Worm (Caenorhabditis elegans) whole organism, young adult: Measurements from ENCODE around the gene ttr-30.

ENCODE experiments used
- B0336.3 ChIP-seq: fragments of 200-800 bp; sonication (Bioruptor generic); IDR thresholded peaks from 2 replicates; pipeline ENCODE4 v1.3.6; 2022; ENCODE audit warnings: missing genetic modification characterization, missing compliant biosample characterization
- C17E4.6 ChIP-seq: fragments of 200-800 bp; sonication (Bioruptor generic); IDR thresholded peaks from 2 replicates; pipeline ENCODE4 v1.3.6; 2022; ENCODE audit warnings: missing genetic modification reagents, missing genetic modification characterization, missing compliant biosample characterization
- F22D6.2 ChIP-seq: sonication (generic microtip); optimal IDR thresholded peaks from 2 replicates; lab custom pipeline; 2016; ENCODE audit warnings: mild to moderate bottlenecking, missing genetic modification characterization, missing compliant biosample characterization
- F39B2.1 ChIP-seq: fragments of 200-800 bp; sonication (Bioruptor generic); IDR thresholded peaks from 2 replicates; pipeline ENCODE4 v1.3.6; 2022; ENCODE audit warnings: missing genetic modification reagents, missing genetic modification characterization, missing compliant biosample characterization
- F57C9.4 ChIP-seq: sonication (generic microtip); optimal IDR thresholded peaks from 2 replicates; lab custom pipeline; 2017; ENCODE audit warnings: mild to moderate bottlenecking, missing genetic modification characterization, missing compliant biosample characterization
- K11D2.4 ChIP-seq: fragments of 200-800 bp; sonication (Bioruptor generic); IDR thresholded peaks from 2 replicates; pipeline ENCODE4 v1.3.6; 2022; ENCODE audit warnings: missing genetic modification reagents, missing genetic modification characterization, missing compliant biosample characterization
- K12H6.12 ChIP-seq: fragments of 200-800 bp; sonication (Bioruptor generic); optimal IDR thresholded peaks from 2 replicates; lab custom pipeline; 2018; ENCODE audit warnings: mild to moderate bottlenecking, missing genetic modification characterization, missing compliant biosample characterization
- T07F8.4 ChIP-seq: sonication (generic microtip); optimal IDR thresholded peaks from 2 replicates; lab custom pipeline; 2016; ENCODE audit warnings: mild to moderate bottlenecking, missing genetic modification characterization, moderate library complexity, missing compliant biosample characterization
- Y56A3A.18 ChIP-seq: fragments of 200-800 bp; sonication (Bioruptor generic); IDR thresholded peaks from 2 replicates; pipeline ENCODE4 v1.3.6; 2022; ENCODE audit warnings: missing genetic modification reagents, missing genetic modification characterization, missing compliant biosample characterization
- ZK185.1 ChIP-seq: sonication (generic microtip); optimal IDR thresholded peaks from 2 replicates; lab custom pipeline; 2016; ENCODE audit warnings: mild to moderate bottlenecking, missing genetic modification characterization, missing compliant biosample characterization; ENCODE audit not compliant: poor library complexity, severe bottlenecking
- akir-1 ChIP-seq: fragments of 200-800 bp; sonication (Bioruptor generic); optimal IDR thresholded peaks from 2 replicates; lab custom pipeline; 2018; ENCODE audit warnings: mild to moderate bottlenecking, missing genetic modification characterization, moderate library complexity, missing compliant biosample characterization
- ama-1 ChIP-seq, 3 experiments: fragments of 150-350 bp in 1 of 3; sonication (generic microtip) in 2 of 3; optimal IDR thresholded peaks; 2 replicates each; lab custom pipeline; 2014 to 2018; ENCODE audit warnings: missing biosample characterization in 2 of 3, missing genetic modification characterization in 2 of 3, missing genetic modification reagents in 2 of 3
- aptf-2 ChIP-seq: fragments of 200-800 bp; sonication (Bioruptor generic); conservative IDR thresholded peaks from 2 replicates; pipeline ENCODE4 v1.3.6; 2022; ENCODE audit warnings: missing genetic modification reagents, missing genetic modification characterization, missing compliant biosample characterization
- attf-5 ChIP-seq: fragments of 200-800 bp; sonication (Bioruptor generic); optimal IDR thresholded peaks from 2 replicates; lab custom pipeline; 2018; ENCODE audit warnings: mild to moderate bottlenecking, missing genetic modification characterization, missing compliant biosample characterization
- cebp-1 ChIP-seq, 2 experiments: fragments of 200-800 bp in 1 of 2; sonication (Bioruptor generic) in 1 of 2; sonication (generic microtip) in 1 of 2; IDR thresholded peaks in 1 of 2; optimal IDR thresholded peaks in 1 of 2; 2 replicates each; pipeline versions ENCODE4 v1.3.6 to Lab custom; 2017 to 2022; ENCODE audit warnings: missing compliant biosample characterization in 2 of 2, missing genetic modification characterization in 2 of 2, mild to moderate bottlenecking in 1 of 2, missing genetic modification reagents in 1 of 2, moderate library complexity in 1 of 2
- ceh-40 ChIP-seq: fragments of 200-800 bp; sonication (Bioruptor generic); IDR thresholded peaks from 2 replicates; pipeline ENCODE4 v1.3.6; 2022; ENCODE audit warnings: missing genetic modification characterization, missing compliant biosample characterization
- chd-7 ChIP-seq: sonication (generic microtip); optimal IDR thresholded peaks from 2 replicates; lab custom pipeline; 2016; ENCODE audit warnings: mild to moderate bottlenecking, missing genetic modification characterization, moderate library complexity, missing compliant biosample characterization
- dox-1 ChIP-seq: fragments of 200-800 bp; sonication (Bioruptor generic); IDR thresholded peaks from 2 replicates; pipeline ENCODE4 v1.3.6; 2022; ENCODE audit warnings: missing genetic modification reagents, missing genetic modification characterization, missing compliant biosample characterization
- egl-44 ChIP-seq: fragments of 200-800 bp; sonication (Bioruptor generic); IDR thresholded peaks from 2 replicates; pipeline ENCODE4 v1.3.6; 2022; ENCODE audit warnings: missing genetic modification reagents, missing genetic modification characterization, missing compliant biosample characterization
- egrh-3 ChIP-seq: fragments of 200-800 bp; sonication (Bioruptor generic); IDR thresholded peaks from 2 replicates; pipeline ENCODE4 v1.3.6; 2022; ENCODE audit warnings: missing genetic modification reagents, missing genetic modification characterization, missing compliant biosample characterization
- ekl-4 ChIP-seq: fragments of 200-800 bp; sonication (Bioruptor generic); IDR thresholded peaks from 2 replicates; pipeline ENCODE4 v1.3.6; 2022; ENCODE audit warnings: missing genetic modification reagents, missing genetic modification characterization, missing compliant biosample characterization
- ets-4 ChIP-seq: fragments of 200-800 bp; sonication (Bioruptor generic); optimal IDR thresholded peaks from 2 replicates; lab custom pipeline; 2018; ENCODE audit warnings: mild to moderate bottlenecking, missing genetic modification characterization, missing compliant biosample characterization
- hmg-1.2 ChIP-seq: fragments of 200-800 bp; sonication (Bioruptor generic); IDR thresholded peaks from 2 replicates; pipeline ENCODE4 v1.3.6; 2022; ENCODE audit warnings: missing genetic modification reagents, missing genetic modification characterization, missing compliant biosample characterization
- hmg-20 ChIP-seq: fragments of 200-800 bp; sonication (Bioruptor generic); IDR thresholded peaks from 2 replicates; pipeline ENCODE4 v1.3.6; 2022; ENCODE audit warnings: missing genetic modification reagents, missing genetic modification characterization, missing compliant biosample characterization
- let-526 ChIP-seq: fragments of 200-800 bp; sonication (Bioruptor generic); IDR thresholded peaks from 2 replicates; pipeline ENCODE4 v1.3.6; 2022; ENCODE audit warnings: missing genetic modification reagents, missing genetic modification characterization, missing compliant biosample characterization
- let-607 ChIP-seq, 2 experiments: fragments of 200-800 bp in 1 of 2; sonication (Bioruptor generic) in 1 of 2; sonication (generic microtip) in 1 of 2; optimal IDR thresholded peaks; 2 replicates each; lab custom pipeline; 2016 to 2018; ENCODE audit warnings: mild to moderate bottlenecking in 2 of 2, missing compliant biosample characterization in 2 of 2, missing genetic modification characterization in 2 of 2, moderate library complexity in 2 of 2, missing genotype in 1 of 2
- lin-35 ChIP-seq, 3 experiments: fragments of 150-350 bp in 2 of 3; sonication (generic microtip) in 1 of 3; optimal IDR thresholded peaks; 2 replicates each; lab custom pipeline; 2014 to 2018; ENCODE audit warnings: missing biosample characterization in 3 of 3, missing genetic modification characterization in 3 of 3, missing genetic modification reagents in 3 of 3
- lir-1 ChIP-seq: fragments of 200-800 bp; sonication (Bioruptor generic); conservative IDR thresholded peaks from 2 replicates; pipeline ENCODE4 v1.3.6; 2022; ENCODE audit warnings: missing genetic modification reagents, missing genetic modification characterization, missing compliant biosample characterization
- madf-3 ChIP-seq: fragments of 200-800 bp; sonication (Bioruptor generic); IDR thresholded peaks from 2 replicates; pipeline ENCODE4 v1.3.6; 2022; ENCODE audit warnings: missing genetic modification reagents, missing genetic modification characterization, missing compliant biosample characterization
- madf-8 ChIP-seq: fragments of 200-800 bp; sonication (Bioruptor generic); conservative IDR thresholded peaks from 2 replicates; pipeline ENCODE4 v1.3.6; 2022; ENCODE audit warnings: missing genetic modification reagents, missing genetic modification characterization, missing compliant biosample characterization
- mcd-1 ChIP-seq: fragments of 200-800 bp; sonication (Bioruptor generic); IDR thresholded peaks from 2 replicates; pipeline ENCODE4 v1.3.6; 2022; ENCODE audit warnings: missing genetic modification reagents, missing genetic modification characterization, missing compliant biosample characterization
- nfyb-1 ChIP-seq: fragments of 200-800 bp; sonication (Bioruptor generic); IDR thresholded peaks from 2 replicates; pipeline ENCODE4 v1.3.6; 2022; ENCODE audit warnings: missing genetic modification reagents, missing genetic modification characterization, missing compliant biosample characterization
- nhr-90 ChIP-seq: sonication (generic microtip); optimal IDR thresholded peaks from 2 replicates; lab custom pipeline; 2016; ENCODE audit warnings: missing genotype, mild to moderate bottlenecking, missing genetic modification characterization, missing compliant biosample characterization
- pbrm-1 ChIP-seq: fragments of 200-800 bp; sonication (Bioruptor generic); IDR thresholded peaks from 2 replicates; pipeline ENCODE4 v1.3.6; 2022; ENCODE audit warnings: missing genetic modification reagents, missing genetic modification characterization, missing compliant biosample characterization
- pha-4 ChIP-seq: fragments of 150-350 bp; sonication (generic microtip); optimal IDR thresholded peaks from 2 replicates; lab custom pipeline; 2014; ENCODE audit warnings: missing biosample characterization, missing genetic modification reagents, missing genetic modification characterization
- repo-1 ChIP-seq: sonication (generic microtip); optimal IDR thresholded peaks from 2 replicates; lab custom pipeline; 2017; ENCODE audit warnings: mild to moderate bottlenecking, missing genetic modification characterization, missing compliant biosample characterization
- snpc-3.4 ChIP-seq: sonication (generic microtip); optimal IDR thresholded peaks from 2 replicates; lab custom pipeline; 2017; ENCODE audit warnings: missing genetic modification characterization, mild to moderate bottlenecking, missing compliant biosample characterization, antibody characterized with exemption, moderate library complexity, missing genotype, missing genetic modification reagents
- snpc-4 ChIP-seq, 5 experiments: fragments of 150-350 bp in 1 of 5; sonication (generic microtip) in 4 of 5; optimal IDR thresholded peaks; 2 replicates each; lab custom pipeline; 2014 to 2018; ENCODE audit warnings: missing genetic modification characterization in 5 of 5, missing biosample characterization in 3 of 5, antibody characterized with exemption in 2 of 5, mild to moderate bottlenecking in 2 of 5, missing compliant biosample characterization in 2 of 5, missing genotype in 2 of 5, moderate library complexity in 2 of 5, missing genetic modification reagents in 1 of 5
- tbp1 ChIP-seq: fragments of 200-800 bp; sonication (Bioruptor generic); optimal IDR thresholded peaks from 2 replicates; lab custom pipeline; 2018; ENCODE audit warnings: mild to moderate bottlenecking, missing genetic modification characterization, missing compliant biosample characterization
- tlf-1 ChIP-seq: fragments of 200-800 bp; sonication (Bioruptor generic); optimal IDR thresholded peaks from 2 replicates; lab custom pipeline; 2018; ENCODE audit warnings: mild to moderate bottlenecking, missing genetic modification characterization, missing compliant biosample characterization
- zfh-2 ChIP-seq: fragments of 200-800 bp; sonication (Bioruptor generic); conservative IDR thresholded peaks from 2 replicates; pipeline ENCODE4 v1.3.6; 2022; ENCODE audit warnings: missing genetic modification reagents, missing genetic modification characterization, missing compliant biosample characterization
- ztf-18 ChIP-seq: sonication (generic microtip); optimal IDR thresholded peaks from 2 replicates; lab custom pipeline; 2016; ENCODE audit warnings: missing genotype, mild to moderate bottlenecking, missing genetic modification characterization, missing compliant biosample characterization
- ztf-22 ChIP-seq: fragments of 200-800 bp; sonication (Bioruptor generic); optimal IDR thresholded peaks from 2 replicates; lab custom pipeline; 2018; ENCODE audit warnings: mild to moderate bottlenecking, missing genetic modification characterization, moderate library complexity, missing compliant biosample characterization
- ztf-25 ChIP-seq: fragments of 200-800 bp; sonication (Bioruptor generic); IDR thresholded peaks from 2 replicates; pipeline ENCODE4 v1.3.6; 2022; ENCODE audit warnings: missing genetic modification reagents, missing genetic modification characterization, missing compliant biosample characterization
- ztf-26 ChIP-seq: sonication (generic microtip); optimal IDR thresholded peaks from 2 replicates; lab custom pipeline; 2017; ENCODE audit warnings: missing genetic modification characterization, missing compliant biosample characterization
- ztf-3 ChIP-seq: fragments of 200-800 bp; sonication (Bioruptor generic); optimal IDR thresholded peaks from 2 replicates; lab custom pipeline; 2018; ENCODE audit warnings: mild to moderate bottlenecking, missing genetic modification characterization, missing compliant biosample characterization

The ttr-30 gene

DNA sequence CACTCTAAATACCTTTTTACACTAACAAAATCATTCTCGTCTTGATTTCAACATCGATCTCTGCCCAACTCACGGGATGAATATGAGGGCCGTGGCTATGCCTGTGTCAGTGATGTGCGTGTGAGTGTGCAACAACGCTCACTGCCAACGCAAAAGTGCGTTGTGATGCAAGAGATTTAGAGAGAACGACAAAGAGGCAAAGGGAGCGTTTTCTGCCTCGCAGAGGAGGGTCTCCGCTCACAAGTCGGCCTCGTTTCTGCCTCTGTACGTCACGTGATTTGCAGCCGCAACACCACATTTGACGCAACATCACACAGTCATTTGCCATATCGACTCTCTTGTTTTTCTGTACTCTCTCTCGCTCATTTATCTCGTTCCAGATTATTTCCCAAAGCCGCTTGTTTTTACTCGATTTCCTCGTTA is 3.6 kb downstream of the ttr-30 start, which contains the start of gene epg-7:
epg-7 (plus strand) TSS at position 413 of the 423 bp plus-strand sequence.
- TF ChIP-seq snpc-4 (GFP tag; optimal IDR thresholded peaks at IDR 0.05; lab: Kevin White, UChicago) (peak; percentile 33), snpc-4 (tag; optimal IDR thresholded peaks at IDR 0.05; lab: Kevin White, UChicago) (peak; percentile 50 to 72 (median 62)), madf-3 (GFP tag; lab: Robert Waterston, UW) (no peak), snpc-3.4 (tag; lab: Kevin White, UChicago) (peak; percentile 2), aptf-2 (GFP tag; lab: Robert Waterston, UW) (no peak; the same call in 1 of the 2 replicates), pha-4 (tag; lab: Kevin White, UChicago) (peak; percentile 90), nfyb-1 (peak; percentile 93), nhr-90 (tag; lab: Kevin White, UChicago) (peak; percentile 40), lin-35 (GFP tag; optimal IDR thresholded peaks at IDR 0.05; lab: Kevin White, UChicago) (peak in 1 of 3 experiments; percentile 85), egrh-3 (GFP tag; lab: Robert Waterston, UW) (peak; percentile 47; the same call in 1 of the 2 replicates), pbrm-1 (GFP tag; lab: Robert Waterston, UW) (peak; percentile 78), K11D2.4 (GFP tag; lab: Robert Waterston, UW) (peak; percentile 84), ztf-22 (GFP tag; lab: Kevin White, UChicago) (peak; percentile 78), ztf-3 (GFP tag; lab: Kevin White, UChicago) (peak; percentile 45), ceh-40 (GFP tag; lab: Robert Waterston, UW) (no peak), ZK185.1 (tag; lab: Kevin White, UChicago) (peak; percentile 74), T07F8.4 (tag; lab: Kevin White, UChicago) (no peak), tlf-1 (GFP tag; lab: Kevin White, UChicago) (peak; percentile 62), Y56A3A.18 (0 out of 2 replicates have a peak, but pooled peaks have one; percentile 51), hmg-20 (peak; percentile 64), ztf-25 (GFP tag; lab: Robert Waterston, UW) (0 out of 2 replicates have a peak, but pooled peaks have one; percentile 26), akir-1 (peak; percentile 78), zfh-2 (GFP tag; lab: Robert Waterston, UW) (peak; percentile 98), attf-5 (GFP tag; lab: Kevin White, UChicago) (peak; percentile 94), mcd-1 (GFP tag; lab: Robert Waterston, UW) (peak; percentile 81), ztf-18 (tag; lab: Kevin White, UChicago) (peak; percentile 57), ztf-26 (tag; lab: Kevin White, UChicago) (peak; percentile 90), ets-4 (peak; percentile 86), egl-44 (GFP tag; lab: Robert Waterston, UW) (peak; percentile 83; the same call in 1 of the 2 replicates), ekl-4 (GFP tag; lab: Robert Waterston, UW) (peak; percentile 80), B0336.3 (peak; percentile 88), C17E4.6 (GFP tag; lab: Robert Waterston, UW) (no peak), K12H6.12 (tag; lab: Kevin White, UChicago) (peak; percentile 95), hmg-1.2 (GFP tag; lab: Robert Waterston, UW) (peak; percentile 88), dox-1 (peak; percentile 91), madf-8 (no peak), ama-1 (optimal IDR thresholded peaks at IDR 0.05; lab: Kevin White, UChicago) (no peak), ama-1 (GFP tag; optimal IDR thresholded peaks at IDR 0.05; lab: Kevin White, UChicago) (no peak), repo-1 (tag; lab: Kevin White, UChicago) (peak; percentile 61), cebp-1 (GFP tag; IDR thresholded peaks at IDR 0.05; lab: Robert Waterston, UW) (peak; percentile 86), cebp-1 (tag; optimal IDR thresholded peaks at IDR 0.05; lab: Kevin White, UChicago) (peak; percentile 96), F22D6.2 (tag; lab: Kevin White, UChicago) (peak; percentile 60), lir-1 (GFP tag; lab: Robert Waterston, UW) (peak; percentile 91), tbp1 (peak; percentile 66), F39B2.1 (GFP tag; lab: Robert Waterston, UW) (no peak), let-607 (tag; optimal IDR thresholded peaks at IDR 0.05; lab: Kevin White, UChicago) (peak; percentile 50 to 79), F57C9.4 (tag; lab: Kevin White, UChicago) (no peak), let-526 (peak; percentile 88), chd-7 (tag; lab: Kevin White, UChicago) (peak; percentile 90)
